Worm (Caenorhabditis elegans) whole organism, L1 larva: ENCODE results near the gene W01F3.2.

Source experiments
- C34B4.2 ChIP-seq: sonication (generic microtip); optimal IDR thresholded peaks from 2 replicates; lab custom pipeline; 2017; ENCODE audit warnings: mild to moderate bottlenecking, missing genetic modification characterization, missing compliant biosample characterization
- F16B12.6 ChIP-seq: fragments of 150-350 bp; optimal IDR thresholded peaks from 2 replicates; lab custom pipeline; 2014; ENCODE audit warnings: missing biosample characterization, missing genetic modification characterization
- Y116A8C.19 ChIP-seq: sonication (generic microtip); optimal IDR thresholded peaks from 2 replicates; lab custom pipeline; 2016; ENCODE audit warnings: missing compliant biosample characterization, missing genetic modification characterization, borderline replicate concordance
- aha-1 ChIP-seq: fragments of 150-350 bp; optimal IDR thresholded peaks from 2 replicates; lab custom pipeline; 2014; ENCODE audit warnings: missing biosample characterization, missing genetic modification characterization
- ceh-63 ChIP-seq: fragments of 200-800 bp; sonication (Bioruptor generic); optimal IDR thresholded peaks from 2 replicates; lab custom pipeline; 2018; ENCODE audit warnings: mild to moderate bottlenecking, missing genetic modification characterization, missing compliant biosample characterization
- ceh-8 ChIP-seq: fragments of 200-800 bp; sonication (Bioruptor generic); optimal IDR thresholded peaks from 2 replicates; lab custom pipeline; 2018; ENCODE audit warnings: mild to moderate bottlenecking, missing genetic modification characterization, moderate library complexity, missing compliant biosample characterization
- ceh-82 ChIP-seq, 3 experiments: fragments of 150-350 bp in 1 of 3; sonication (generic microtip) in 2 of 3; optimal IDR thresholded peaks; 2 replicates each; lab custom pipeline; 2014 to 2017; ENCODE audit warnings: missing biosample characterization in 3 of 3, missing genetic modification characterization in 3 of 3
- ceh-90 ChIP-seq: sonication (generic microtip); optimal IDR thresholded peaks from 2 replicates; lab custom pipeline; 2016; ENCODE audit warnings: missing genetic modification characterization, missing compliant biosample characterization
- dsc-1 ChIP-seq: sonication (generic microtip); optimal IDR thresholded peaks from 2 replicates; lab custom pipeline; 2016; ENCODE audit warnings: mild to moderate bottlenecking, missing genetic modification characterization, missing compliant biosample characterization
- efl-1 ChIP-seq, 4 experiments: fragments of 150-350 bp; optimal IDR thresholded peaks in 3 of 4; peaks in 1 of 4; 1 replicate in 1 of 4; 2 replicates in 3 of 4; lab custom pipeline; 2014; ENCODE audit warnings: missing biosample characterization in 2 of 4, missing genetic modification characterization in 2 of 4, missing genetic modification reagents in 2 of 4
- elt-2 ChIP-seq: sonication (generic microtip); optimal IDR thresholded peaks from 2 replicates; lab custom pipeline; 2016; ENCODE audit warnings: missing genetic modification characterization, mild to moderate bottlenecking, inconsistent platforms, missing compliant biosample characterization, missing genetic modification reagents
- elt-3 ChIP-seq, 6 experiments: fragments of 150-350 bp in 1 of 6; sonication (generic microtip); optimal IDR thresholded peaks; 2 replicates each; lab custom pipeline; 2017 to 2018; ENCODE audit warnings: missing biosample characterization in 6 of 6, missing genetic modification characterization in 6 of 6, inconsistent platforms in 1 of 6
- ets-5 ChIP-seq: fragments of 200-800 bp; sonication (Bioruptor generic); IDR thresholded peaks from 2 replicates; pipeline ENCODE4 v1.3.6; 2022; ENCODE audit warnings: missing genetic modification characterization, missing compliant biosample characterization
- fkh-10 ChIP-seq: sonication (generic microtip); optimal IDR thresholded peaks from 2 replicates; lab custom pipeline; 2017; ENCODE audit warnings: missing biosample characterization, missing genetic modification reagents, missing genetic modification characterization
- fkh-4 ChIP-seq: sonication (generic microtip); optimal IDR thresholded peaks from 2 replicates; lab custom pipeline; 2016; ENCODE audit warnings: missing compliant biosample characterization, missing genetic modification characterization, borderline replicate concordance
- fkh-8 ChIP-seq: sonication (generic microtip); optimal IDR thresholded peaks from 2 replicates; lab custom pipeline; 2016; ENCODE audit warnings: mild to moderate bottlenecking, missing genetic modification characterization, missing compliant biosample characterization
- hlh-4 ChIP-seq: sonication (generic microtip); optimal IDR thresholded peaks from 2 replicates; lab custom pipeline; 2016; ENCODE audit warnings: mild to moderate bottlenecking, missing genetic modification characterization, missing compliant biosample characterization
- irx-1 ChIP-seq: sonication (generic microtip); optimal IDR thresholded peaks from 2 replicates; lab custom pipeline; 2016; ENCODE audit warnings: missing genetic modification characterization, missing compliant biosample characterization
- isw-1 ChIP-seq: fragments of 200-800 bp; sonication (Bioruptor generic); IDR thresholded peaks from 2 replicates; pipeline ENCODE4 v1.3.6; 2022; ENCODE audit warnings: missing genetic modification characterization, missing compliant biosample characterization
- lin-13 ChIP-seq: fragments of 150-350 bp; optimal IDR thresholded peaks from 2 replicates; lab custom pipeline; 2014; ENCODE audit warnings: missing biosample characterization, missing genetic modification reagents, missing genetic modification characterization
- lin-15B ChIP-seq: fragments of 150-350 bp; sonication (generic microtip); optimal IDR thresholded peaks from 3 replicates; lab custom pipeline; 2014; ENCODE audit warnings: missing biosample characterization, missing genetic modification characterization
- mdl-1 ChIP-seq, 2 experiments: fragments of 150-350 bp; optimal IDR thresholded peaks; 2 replicates each; lab custom pipeline; 2014 to 2017; ENCODE audit warnings: missing biosample characterization in 2 of 2, missing genetic modification characterization in 2 of 2, inconsistent platforms in 1 of 2
- mef-2 ChIP-seq: fragments of 150-350 bp; optimal IDR thresholded peaks from 2 replicates; lab custom pipeline; 2014; ENCODE audit warnings: missing biosample characterization, missing genetic modification characterization
- nhr-11 ChIP-seq: fragments of 150-350 bp; optimal IDR thresholded peaks from 2 replicates; lab custom pipeline; 2014; ENCODE audit warnings: missing biosample characterization, missing genetic modification characterization
- nhr-19 ChIP-seq: fragments of 200-800 bp; sonication (Bioruptor generic); conservative IDR thresholded peaks from 2 replicates; pipeline ENCODE4 v1.3.6; 2022; ENCODE audit warnings: missing genetic modification characterization, missing compliant biosample characterization
- nhr-71 ChIP-seq: sonication (generic microtip); optimal IDR thresholded peaks from 2 replicates; lab custom pipeline; 2016; ENCODE audit warnings: mild to moderate bottlenecking, missing genetic modification characterization, moderate library complexity, missing compliant biosample characterization
- nhr-76 ChIP-seq: sonication (generic microtip); optimal IDR thresholded peaks from 2 replicates; lab custom pipeline; 2017; ENCODE audit warnings: missing biosample characterization, missing genetic modification characterization
- pag-3 ChIP-seq: sonication (generic microtip); optimal IDR thresholded peaks from 2 replicates; lab custom pipeline; 2017; ENCODE audit warnings: missing genetic modification characterization, mild to moderate bottlenecking, missing compliant biosample characterization, antibody characterized with exemption, borderline replicate concordance; ENCODE audit not compliant: insufficient read depth
- sptf-1 ChIP-seq: fragments of 150-350 bp; optimal IDR thresholded peaks from 2 replicates; lab custom pipeline; 2014; ENCODE audit warnings: missing biosample characterization, missing genetic modification characterization
- unc-30 ChIP-seq: sonication (generic microtip); optimal IDR thresholded peaks from 2 replicates; lab custom pipeline; 2017; ENCODE audit warnings: missing biosample characterization, missing genetic modification characterization
- unc-86 ChIP-seq: sonication (generic microtip); optimal IDR thresholded peaks from 2 replicates; lab custom pipeline; 2016; ENCODE audit warnings: missing genetic modification characterization, missing compliant biosample characterization
- unc-98 ChIP-seq: fragments of 200-800 bp; sonication (Bioruptor generic); IDR thresholded peaks from 2 replicates; pipeline ENCODE4 v1.3.6; 2022; ENCODE audit warnings: missing genetic modification characterization, missing compliant biosample characterization
- xbp-1 ChIP-seq: sonication (generic microtip); optimal IDR thresholded peaks from 2 replicates; lab custom pipeline; 2016; ENCODE audit warnings: missing genetic modification characterization, missing compliant biosample characterization
- zag-1 ChIP-seq: fragments of 150-350 bp; optimal IDR thresholded peaks from 2 replicates; lab custom pipeline; 2014; ENCODE audit warnings: missing biosample characterization, missing genetic modification characterization
- zip-4 ChIP-seq: fragments of 200-800 bp; sonication (Bioruptor generic); optimal IDR thresholded peaks from 2 replicates; lab custom pipeline; 2018; ENCODE audit warnings: mild to moderate bottlenecking, missing genetic modification characterization, moderate library complexity, missing compliant biosample characterization
- ztf-11 ChIP-seq, 2 experiments: sonication (generic microtip); optimal IDR thresholded peaks; 2 replicates each; lab custom pipeline; 2016 to 2017; ENCODE audit warnings: missing genetic modification characterization in 2 of 2, missing biosample characterization in 1 of 2, missing compliant biosample characterization in 1 of 2

W01F3.2 gene

DNA sequence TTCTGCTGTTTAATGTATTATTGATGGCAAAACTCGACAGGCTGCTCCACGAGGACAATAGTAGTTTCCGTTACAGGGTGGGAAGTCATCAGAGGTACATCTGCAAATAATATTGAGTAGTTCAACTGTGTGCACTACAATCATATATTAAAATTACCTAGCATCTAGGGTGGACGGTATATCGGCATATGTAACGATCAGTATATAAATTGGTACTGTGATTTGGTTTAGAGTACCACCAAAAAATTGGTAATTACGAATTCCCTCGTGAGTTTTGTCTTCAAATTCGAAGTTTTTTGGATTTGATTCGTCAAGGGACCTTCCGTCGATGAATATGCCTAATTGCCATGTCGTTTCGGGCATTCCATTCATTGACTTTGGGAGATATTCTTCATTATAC, 23.3 kb upstream of the W01F3.2 start, which contains the start of gene ttr-13:
Gene ttr-13, minus strand, starts transcription at position 101 of the 400 bp plus-strand sequence.
- TF ChIP-seq nhr-76 (tag; lab: Kevin White, UChicago): no peak
- no peak for TF ChIP-seq unc-98 (GFP tag; lab: Robert Waterston, UW)
- no peak for TF ChIP-seq nhr-19
- TF ChIP-seq ceh-63: no peak
- TF ChIP-seq unc-30 (tag; lab: Kevin White, UChicago): no peak
- TF ChIP-seq F16B12.6 (tag; lab: Kevin White, UChicago): no peak
- TF ChIP-seq fkh-4 (tag; lab: Kevin White, UChicago): no peak
- no peak for TF ChIP-seq nhr-11 (tag; lab: Kevin White, UChicago)
- no peak for TF ChIP-seq pag-3 (tag; lab: Kevin White, UChicago)
- no peak for TF ChIP-seq ceh-82 (tag; optimal IDR thresholded peaks at IDR 0.05; lab: Kevin White, UChicago)
- TF ChIP-seq isw-1 (GFP tag; lab: Robert Waterston, UW): no peak
- no peak for TF ChIP-seq mef-2 (tag; lab: Kevin White, UChicago)
- TF ChIP-seq ztf-11 (tag; optimal IDR thresholded peaks at IDR 0.05; lab: Kevin White, UChicago): no peak
- no peak for TF ChIP-seq lin-13 (GFP tag; lab: Kevin White, UChicago)
- no peak for TF ChIP-seq elt-3 (tag; optimal IDR thresholded peaks at IDR 0.05; lab: Kevin White, UChicago)
- TF ChIP-seq unc-86: no peak
- no peak for TF ChIP-seq efl-1 (optimal IDR thresholded peaks at IDR 0.05; lab: Kevin White, UChicago)
- TF ChIP-seq efl-1 (GFP tag; optimal IDR thresholded peaks at IDR 0.05 in 1 of 2; lab: Kevin White, UChicago): no peak
- no peak for TF ChIP-seq dsc-1
- TF ChIP-seq zag-1: no peak

DNA sequence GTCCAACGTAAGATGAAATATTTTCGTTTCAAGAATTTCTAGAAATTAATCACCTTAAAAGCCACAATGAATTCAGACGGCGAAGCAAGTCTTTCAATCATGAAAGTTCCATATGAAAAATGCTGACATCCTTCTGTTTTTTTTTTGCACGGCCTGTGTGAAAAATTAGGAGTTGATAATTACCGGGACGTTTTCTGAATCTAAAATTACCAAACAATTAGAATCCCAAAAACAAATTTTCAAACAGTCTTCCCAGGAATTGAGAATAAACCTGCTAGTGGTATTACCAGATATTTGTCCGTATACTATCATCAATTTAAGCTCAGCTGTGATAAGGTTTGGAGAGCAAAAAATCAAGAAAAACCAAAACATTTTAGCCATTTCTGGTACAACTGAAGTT, 21.8 kb upstream of the W01F3.2 start, which contains the start of gene Y44A6B.3:
Gene Y44A6B.3, minus strand, starts transcription at position 101 of the 400 bp plus-strand sequence.
- TF ChIP-seq irx-1 (tag; lab: Kevin White, UChicago) (no peak), efl-1 (optimal IDR thresholded peaks at IDR 0.05; lab: Kevin White, UChicago) (no peak), efl-1 (GFP tag; optimal IDR thresholded peaks at IDR 0.05 in 1 of 2; lab: Kevin White, UChicago) (peak in 1 of 2 experiments; percentile 1)

DNA sequence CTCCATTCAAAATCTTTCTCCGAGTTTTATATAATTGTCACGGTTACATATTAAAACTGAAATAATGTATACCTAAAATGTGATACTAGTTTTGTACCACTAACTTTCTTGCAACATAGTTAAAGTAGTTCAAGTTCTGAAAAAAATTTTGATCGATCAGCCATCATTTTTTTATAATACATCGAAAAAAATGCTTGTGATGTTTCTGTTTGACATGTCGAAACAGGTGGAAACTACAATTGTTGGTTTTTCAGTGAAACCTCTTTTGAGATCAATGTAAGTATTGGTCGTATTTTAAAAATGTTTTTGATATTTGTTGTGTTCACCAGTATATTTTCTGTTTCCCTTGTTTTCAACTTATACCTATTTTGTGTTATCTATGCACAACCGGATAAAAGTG, 20.8 kb upstream of the W01F3.2 start, which contains the start of gene srxa-14:
Gene srxa-14, plus strand, starts transcription at position 301 of the 400 bp plus-strand sequence.
- TF ChIP-seq dsc-1 (no peak), zag-1 (no peak), ets-5 (GFP tag; lab: Robert Waterston, UW) (no peak), zip-4 (GFP tag; lab: Kevin White, UChicago) (no peak), sptf-1 (no peak), lin-15B (no peak), nhr-71 (tag; lab: Kevin White, UChicago) (no peak), Y116A8C.19 (no peak), lin-13 (GFP tag; lab: Kevin White, UChicago) (no peak), ceh-8 (GFP tag; lab: Kevin White, UChicago) (no peak), mdl-1 (tag; optimal IDR thresholded peaks at IDR 0.05; lab: Kevin White, UChicago) (no peak), fkh-10 (GFP tag; lab: Kevin White, UChicago) (no peak), aha-1 (tag; lab: Kevin White, UChicago) (no peak), nhr-19 (no peak), C34B4.2 (no peak), ceh-90 (tag; lab: Kevin White, UChicago) (no peak), elt-2 (tag; lab: Kevin White, UChicago) (no peak), hlh-4 (tag; lab: Kevin White, UChicago) (no peak)

DNA sequence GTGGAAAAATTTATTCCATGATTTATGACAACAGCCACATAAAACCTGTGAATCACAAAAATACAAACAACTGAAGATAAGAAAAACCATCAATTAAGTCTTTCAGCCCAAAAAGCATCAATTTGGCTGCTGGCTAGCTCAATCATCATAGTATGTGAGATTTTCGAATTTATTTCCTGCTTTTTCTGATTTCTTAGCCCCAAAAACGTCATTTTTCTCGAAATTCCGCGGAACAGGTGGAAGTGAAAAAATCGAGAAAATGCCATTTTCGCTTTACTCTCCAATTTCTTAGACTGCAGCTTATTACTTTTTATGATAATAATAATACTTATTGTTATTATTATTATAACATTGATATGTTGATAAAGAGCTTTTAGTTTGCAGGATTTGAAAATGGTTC, 18.2 kb upstream of the W01F3.2 start, which contains the start of gene srxa-15:
Gene srxa-15, plus strand, starts transcription at position 301 of the 400 bp plus-strand sequence.
- TF ChIP-seq xbp-1 (tag; lab: Kevin White, UChicago) (no peak), hlh-4 (tag; lab: Kevin White, UChicago) (peak; percentile 60), fkh-8 (tag; lab: Kevin White, UChicago) (peak; percentile 7), dsc-1 (no peak)
- TF ChIP-seq, all 84 proteins: peak for 2
